Fruit fly (Drosophila melanogaster) whole organism, adult: ENCODE results near the gene pod1.

Experiments
- CG11617 ChIP-seq: fragments of 200-800 bp; sonication (Bioruptor generic); optimal IDR thresholded peaks from 2 replicates; lab custom pipeline; 2017; ENCODE audit warnings: mild to moderate bottlenecking, missing biosample characterization, missing genetic modification reagents, missing genetic modification characterization
- CG12768 ChIP-seq: fragments of 200-800 bp; sonication (Bioruptor generic); optimal IDR thresholded peaks from 2 replicates; lab custom pipeline; 2017; ENCODE audit warnings: missing biosample characterization, missing genetic modification characterization, mild to moderate bottlenecking, moderate library complexity, missing genetic modification reagents
- CG14711 ChIP-seq: fragments of 200-800 bp; sonication (Bioruptor generic); optimal IDR thresholded peaks from 2 replicates; lab custom pipeline; 2018; ENCODE audit warnings: missing biosample characterization, mild to moderate bottlenecking, missing genetic modification characterization, moderate library complexity
- CG1620 ChIP-seq: fragments of 200-800 bp; sonication (Bioruptor generic); optimal IDR thresholded peaks from 2 replicates; lab custom pipeline; 2016; ENCODE audit warnings: missing biosample characterization, missing genetic modification characterization
- CG33017 ChIP-seq: fragments of 200-800 bp; sonication (Bioruptor generic); optimal IDR thresholded peaks from 2 replicates; lab custom pipeline; 2018; ENCODE audit warnings: missing biosample characterization, mild to moderate bottlenecking, missing genetic modification characterization, moderate library complexity
- CG5204 ChIP-seq: fragments of 200-800 bp; sonication (Bioruptor generic); optimal IDR thresholded peaks from 2 replicates; lab custom pipeline; 2016; ENCODE audit warnings: missing biosample characterization, missing genetic modification characterization
- CG7045 ChIP-seq: fragments of 200-800 bp; sonication (Bioruptor generic); optimal IDR thresholded peaks from 2 replicates; lab custom pipeline; 2017; ENCODE audit warnings: missing biosample characterization, mild to moderate bottlenecking, missing genetic modification characterization
- CG7101 ChIP-seq: fragments of 200-800 bp; sonication (Bioruptor generic); optimal IDR thresholded peaks from 2 replicates; lab custom pipeline; 2018; ENCODE audit warnings: missing biosample characterization, mild to moderate bottlenecking, missing genetic modification characterization, moderate library complexity
- Clk ChIP-seq: fragments of 200-800 bp; sonication (Bioruptor generic); optimal IDR thresholded peaks from 2 replicates; lab custom pipeline; 2017; ENCODE audit warnings: missing biosample characterization, missing genetic modification characterization
- Crg-1 ChIP-seq: fragments of 200-800 bp; sonication (Bioruptor generic); optimal IDR thresholded peaks from 2 replicates; lab custom pipeline; 2016; ENCODE audit warnings: missing biosample characterization, missing genetic modification characterization
- Hr96 ChIP-seq: fragments of 200-800 bp; sonication (Bioruptor generic); optimal IDR thresholded peaks from 2 replicates; lab custom pipeline; 2016; ENCODE audit warnings: missing biosample characterization, missing genetic modification characterization
- Mnt ChIP-seq: fragments of 200-800 bp; sonication (Bioruptor generic); optimal IDR thresholded peaks from 2 replicates; lab custom pipeline; 2016; ENCODE audit warnings: missing biosample characterization, mild to moderate bottlenecking, missing genetic modification characterization
- bab1 ChIP-seq: fragments of 200-800 bp; sonication (Bioruptor generic); optimal IDR thresholded peaks from 3 replicates; lab custom pipeline; 2019; ENCODE audit warnings: missing biosample characterization, mild to moderate bottlenecking, missing genetic modification characterization, moderate library complexity
- cic ChIP-seq: fragments of 200-800 bp; sonication (Bioruptor generic); optimal IDR thresholded peaks from 2 replicates; lab custom pipeline; 2017; ENCODE audit warnings: missing biosample characterization, mild to moderate bottlenecking, missing genetic modification characterization, moderate library complexity
- cnc ChIP-seq, 2 experiments: fragments of >200 bp; optimal IDR thresholded peaks; 2 replicates each; lab custom pipeline; 2017
- kay ChIP-seq: fragments of 200-800 bp; sonication (Bioruptor generic); peaks from one replicate; lab custom pipeline; 2016; ENCODE audit warnings: missing biosample characterization, missing genetic modification characterization, borderline replicate concordance
- ovo ChIP-seq: fragments of 200-800 bp; sonication (Bioruptor generic); optimal IDR thresholded peaks from 2 replicates; lab custom pipeline; 2016; ENCODE audit warnings: missing biosample characterization, missing genetic modification characterization
- pad ChIP-seq: fragments of 200-800 bp; sonication (Bioruptor generic); optimal IDR thresholded peaks from 3 replicates; lab custom pipeline; 2017; ENCODE audit warnings: missing biosample characterization, missing genetic modification characterization, mild to moderate bottlenecking, moderate library complexity, missing genetic modification reagents
- tj ChIP-seq: fragments of 200-800 bp; sonication (Bioruptor generic); optimal IDR thresholded peaks from 3 replicates; lab custom pipeline; 2017; ENCODE audit warnings: missing biosample characterization, mild to moderate bottlenecking, missing genetic modification characterization, moderate library complexity
- toe ChIP-seq: fragments of 200-800 bp; sonication (Bioruptor generic); optimal IDR thresholded peaks from 2 replicates; lab custom pipeline; 2016; ENCODE audit warnings: missing biosample characterization, missing genetic modification characterization

The pod1 gene

DNA sequence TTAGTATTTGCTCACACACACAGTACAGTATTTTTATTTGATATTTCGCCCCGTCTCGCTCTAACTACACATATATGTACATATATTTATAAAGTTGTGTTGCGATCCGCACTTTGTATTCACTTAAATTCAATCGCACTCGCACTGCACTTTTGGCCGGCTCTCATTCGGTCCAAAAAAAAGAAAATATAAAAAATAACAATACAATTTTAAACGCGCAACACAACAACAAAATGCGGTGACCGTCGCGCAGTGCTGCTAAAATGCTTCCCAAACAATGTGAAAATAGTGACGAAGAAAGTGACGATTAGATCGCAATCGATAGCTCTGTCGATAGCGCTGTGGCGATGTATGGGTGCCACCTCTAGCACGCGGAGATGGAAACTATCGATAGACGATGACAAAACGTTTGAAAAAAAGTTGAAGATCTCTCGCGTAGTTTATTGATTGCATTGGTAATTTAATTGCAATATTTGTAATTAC, at the start of gene pod1, which contains the start of gene C3G:
pod1 (plus strand) TSS at position 373 of the 483 bp plus-strand sequence.
C3G (minus strand) TSS at position 282 of the 483 bp plus-strand sequence.
- TF ChIP-seq cnc (optimal IDR thresholded peaks at IDR 0.05; lab: Kevin White, UChicago) (no peak), CG1620 (GFP tag; lab: Kevin White, UChicago) (peak; percentile 79), bab1 (GFP tag; lab: Kevin White, UChicago) (peak; percentile 77), Clk (GFP tag; lab: Kevin White, UChicago) (no peak), cic (GFP tag; lab: Kevin White, UChicago) (peak; percentile 3), CG14711 (tag; lab: Kevin White, UChicago) (no peak), ovo (GFP tag; lab: Kevin White, UChicago) (peak; percentile 67), kay (GFP tag; lab: Kevin White, UChicago) (no peak), Mnt (peak; percentile 71), CG7101 (peak; percentile 30), pad (GFP tag; lab: Kevin White, UChicago) (no peak), CG11617 (GFP tag; lab: Kevin White, UChicago) (no peak), Crg-1 (peak; percentile 17), CG7045 (GFP tag; lab: Kevin White, UChicago) (no peak), CG33017 (peak; percentile 9), CG12768 (GFP tag; lab: Kevin White, UChicago) (no peak), Hr96 (GFP tag; lab: Kevin White, UChicago) (peak; percentile 39), tj (GFP tag; lab: Kevin White, UChicago) (peak; percentile 24), CG5204 (GFP tag; lab: Kevin White, UChicago) (peak; percentile 13), toe (GFP tag; lab: Kevin White, UChicago) (peak; percentile 63)

DNA sequence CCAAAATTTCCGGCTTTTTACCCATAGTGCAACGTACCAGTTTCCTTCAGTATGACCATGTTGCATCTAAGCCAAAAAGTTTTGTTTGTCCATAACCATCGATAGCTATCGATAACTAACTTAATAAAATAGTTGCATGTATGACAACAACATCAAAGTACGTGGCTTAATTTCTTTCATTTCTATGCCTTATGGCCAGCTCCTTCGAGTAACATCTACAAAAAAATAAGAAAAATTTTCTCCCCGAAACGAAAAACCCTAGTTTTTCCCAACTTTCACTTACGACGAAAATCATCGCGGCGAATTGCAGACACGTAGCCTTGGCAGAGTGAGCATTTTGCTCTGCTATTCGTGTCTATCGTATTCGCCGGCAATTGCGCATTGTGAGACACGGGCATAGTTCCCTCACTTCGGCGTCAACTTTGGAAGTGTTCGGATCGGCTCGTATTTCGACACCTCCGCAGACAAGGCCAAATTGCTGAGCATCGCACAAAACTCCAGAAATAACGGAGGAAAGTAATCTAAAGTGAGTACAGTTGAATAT, 47.2 kb upstream of the pod1 start, which contains the start of gene sov:
sov (plus strand) TSS at position 148 of the 544 bp plus-strand sequence.
- peak; percentile 16 for TF ChIP-seq CG11617 (GFP tag; lab: Kevin White, UChicago)
- TF ChIP-seq kay (GFP tag; lab: Kevin White, UChicago) = no peak
- TF ChIP-seq toe (GFP tag; lab: Kevin White, UChicago) = peak; percentile 6
- peak; percentile 34 for TF ChIP-seq ovo (GFP tag; lab: Kevin White, UChicago)
- no peak for TF ChIP-seq Clk (GFP tag; lab: Kevin White, UChicago)
- TF ChIP-seq tj (GFP tag; lab: Kevin White, UChicago) = peak; percentile 79
- peak; percentile 23 for TF ChIP-seq Crg-1

DNA sequence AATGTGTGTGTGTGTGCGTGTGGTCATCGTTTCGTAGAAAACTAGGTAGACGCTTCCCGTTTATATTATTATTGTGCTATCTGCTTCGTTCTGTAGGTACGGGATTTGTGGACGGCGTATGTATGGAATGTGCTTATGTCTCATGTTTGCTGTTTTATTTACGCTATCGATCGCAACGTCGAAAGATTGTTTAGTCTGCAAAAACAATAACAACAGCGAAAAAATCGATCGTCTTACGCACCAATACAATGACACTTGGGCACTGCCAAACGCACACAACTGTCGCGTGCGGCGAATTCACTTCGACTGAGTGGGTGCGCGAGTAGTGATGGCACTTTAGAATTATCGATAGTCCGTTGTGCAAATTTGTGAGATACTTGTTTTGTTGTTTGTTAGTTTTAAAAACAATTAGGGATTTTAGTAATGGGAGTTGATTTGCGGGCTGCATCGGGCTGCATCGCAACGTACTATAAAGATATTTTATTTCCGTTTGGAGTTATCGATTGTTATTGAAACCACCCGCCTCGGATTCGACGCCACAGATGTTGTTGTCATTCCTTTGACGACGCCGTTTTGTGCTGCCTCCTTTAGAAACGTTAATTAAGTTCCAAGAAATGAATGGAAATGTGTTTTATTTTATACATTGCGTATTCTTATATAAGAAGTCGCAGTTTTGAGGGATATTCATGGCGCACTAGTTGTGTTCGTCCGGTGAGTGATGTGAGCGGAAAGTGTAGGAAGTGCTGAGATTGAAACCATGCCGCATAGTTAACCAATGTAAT, 44.1 kb upstream of the pod1 start:
- peak; percentile 18 for TF ChIP-seq bab1 (GFP tag; lab: Kevin White, UChicago)
- TF ChIP-seq CG7101 = peak; percentile 22
- TF ChIP-seq cnc (optimal IDR thresholded peaks at IDR 0.05; lab: Kevin White, UChicago) = no peak
- TF ChIP-seq CG11617 (GFP tag; lab: Kevin White, UChicago) = peak; percentile 8
- no peak for TF ChIP-seq CG33017
- TF ChIP-seq CG1620 (GFP tag; lab: Kevin White, UChicago) = no peak
- no peak for TF ChIP-seq CG5204 (GFP tag; lab: Kevin White, UChicago)
- peak; percentile 37 for TF ChIP-seq cic (GFP tag; lab: Kevin White, UChicago)
- TF ChIP-seq CG14711 (tag; lab: Kevin White, UChicago) = no peak
- peak; percentile 39 for TF ChIP-seq Crg-1
- TF ChIP-seq toe (GFP tag; lab: Kevin White, UChicago) = no peak
- TF ChIP-seq tj (GFP tag; lab: Kevin White, UChicago) = peak; percentile 59
- TF ChIP-seq Mnt = no peak

DNA sequence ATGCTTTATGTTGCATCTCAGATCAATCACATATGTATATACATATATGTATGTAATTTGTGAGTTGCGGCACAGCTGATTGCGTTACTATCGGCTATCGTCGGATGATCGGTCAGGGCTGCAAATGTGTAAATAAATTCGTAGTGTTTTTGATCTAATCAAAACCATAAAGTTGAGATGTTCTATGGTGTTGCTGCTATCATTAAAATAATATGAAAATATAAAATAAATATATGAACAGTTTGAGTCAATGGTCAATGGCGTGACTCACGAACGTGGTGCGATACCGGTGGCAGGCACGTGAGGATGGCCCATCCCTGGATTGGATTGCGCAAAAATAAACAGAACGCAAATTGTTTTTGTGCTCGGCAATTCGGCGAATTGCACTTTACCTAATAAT, 32.6 kb upstream of the pod1 start, which contains the start of gene Coq7:
Coq7 (plus strand) TSS at position 302 of the 400 bp plus-strand sequence.
- TF ChIP-seq pad (GFP tag; lab: Kevin White, UChicago) (peak; percentile 72), CG7101 (peak; percentile 90), Clk (GFP tag; lab: Kevin White, UChicago) (peak; percentile 42), bab1 (GFP tag; lab: Kevin White, UChicago) (peak; percentile 92), CG7045 (GFP tag; lab: Kevin White, UChicago) (peak; percentile 70), Crg-1 (peak; percentile 78), CG11617 (GFP tag; lab: Kevin White, UChicago) (peak; percentile 86), CG5204 (GFP tag; lab: Kevin White, UChicago) (no peak), CG33017 (peak; percentile 78), Hr96 (GFP tag; lab: Kevin White, UChicago) (peak; percentile 78), ovo (GFP tag; lab: Kevin White, UChicago) (peak; percentile 85), CG1620 (GFP tag; lab: Kevin White, UChicago) (peak; percentile 77), CG14711 (tag; lab: Kevin White, UChicago) (peak; percentile 85), cnc (optimal IDR thresholded peaks at IDR 0.05; lab: Kevin White, UChicago) (no peak), kay (GFP tag; lab: Kevin White, UChicago) (no peak), Mnt (peak; percentile 89), CG12768 (GFP tag; lab: Kevin White, UChicago) (peak; percentile 73), cic (GFP tag; lab: Kevin White, UChicago) (peak; percentile 26), toe (GFP tag; lab: Kevin White, UChicago) (no peak), tj (GFP tag; lab: Kevin White, UChicago) (peak; percentile 74)

DNA sequence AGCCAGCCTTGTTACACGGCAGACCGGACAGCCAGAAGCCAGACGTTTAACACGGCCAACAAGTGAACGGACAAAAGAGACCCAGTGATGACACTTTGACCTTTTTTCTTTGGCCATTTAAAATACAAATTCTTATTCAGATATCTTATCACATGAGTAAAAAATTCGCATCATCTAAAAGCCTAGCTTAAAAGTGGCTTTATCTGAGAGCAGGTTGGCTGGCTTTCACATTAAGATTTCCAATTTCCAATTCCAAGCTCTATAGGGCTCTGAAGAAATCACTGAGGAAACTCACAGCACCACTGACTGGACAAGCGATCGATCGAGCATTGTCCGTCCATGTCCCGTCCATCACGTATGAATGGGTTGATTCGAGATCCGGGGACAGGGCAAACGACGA, 27.9 kb upstream of the pod1 start:
- TF ChIP-seq CG11617 (GFP tag; lab: Kevin White, UChicago) (no peak), toe (GFP tag; lab: Kevin White, UChicago) (no peak), tj (GFP tag; lab: Kevin White, UChicago) (no peak), Hr96 (GFP tag; lab: Kevin White, UChicago) (no peak), Clk (GFP tag; lab: Kevin White, UChicago) (no peak), cic (GFP tag; lab: Kevin White, UChicago) (no peak), Crg-1 (no peak), CG12768 (GFP tag; lab: Kevin White, UChicago) (no peak), pad (GFP tag; lab: Kevin White, UChicago) (no peak), CG7101 (no peak), CG14711 (tag; lab: Kevin White, UChicago) (no peak)
